Worm (Caenorhabditis elegans): ENCODE measurements around the gene fbxb-11.

fbxb-11 gene

ce11 chrII:1719153-1719552 lies 5.3 kb upstream of the fbxb-11 start, which contains the start of gene fbxb-48:
fbxb-48 (minus strand) TSS chrII:1719253.
- no peak for TF ChIP-seq mes-2 (tag; optimal IDR thresholded peaks at IDR 0.05; ENCODE audit: poor library complexity, severe bottlenecking)
- TF ChIP-seq sdz-12 (GFP tag; optimal IDR thresholded peaks at IDR 0.05), result no peak
- no peak for TF ChIP-seq daf-8 (GFP tag; IDR thresholded peaks at IDR 0.05)
- no peak for TF ChIP-seq spr-3 (GFP tag; optimal IDR thresholded peaks at IDR 0.05)
- no peak for TF ChIP-seq fos-1 (tag; optimal IDR thresholded peaks at IDR 0.05)
- no peak for TF ChIP-seq unc-62 (GFP tag; optimal IDR thresholded peaks at IDR 0.05 in 1 of 2)
- no peak for TF ChIP-seq unc-62 (tag; optimal IDR thresholded peaks at IDR 0.05)
- no peak for TF ChIP-seq madf-9 (GFP tag; conservative IDR thresholded peaks at IDR 0.05)
- TF ChIP-seq php-3 (GFP tag; IDR thresholded peaks at IDR 0.05), result no peak
- TF ChIP-seq R02D3.7 (tag; optimal IDR thresholded peaks at IDR 0.05), result no peak
- TF ChIP-seq dpl-1 (GFP tag; optimal IDR thresholded peaks at IDR 0.05), result no peak
- no peak for TF ChIP-seq ceh-28 (tag; optimal IDR thresholded peaks at IDR 0.05)
- TF ChIP-seq dve-1 (tag; optimal IDR thresholded peaks at IDR 0.05; ENCODE audit: insufficient read depth), result no peak
- TF ChIP-seq ceh-44 (GFP tag; IDR thresholded peaks at IDR 0.05), result no peak

ce11 chrII:1722394-1722793 lies 2.0 kb upstream of the fbxb-11 start, which contains the start of the genes fbxb-5 and btb-8:
fbxb-5 (minus strand) TSS chrII:1722494.
btb-8 (plus strand) TSS chrII:1722770.
- no peak for TF ChIP-seq attf-4 (tag; optimal IDR thresholded peaks at IDR 0.05)
- TF ChIP-seq gei-8 (GFP tag; optimal IDR thresholded peaks at IDR 0.05), result no peak
- no peak for TF ChIP-seq unc-39 (tag; optimal IDR thresholded peaks at IDR 0.05)
- no peak for TF ChIP-seq mep-1 (tag; optimal IDR thresholded peaks at IDR 0.05)
- TF ChIP-seq mdt-29 (GFP tag; IDR thresholded peaks at IDR 0.05), result no peak

- no peak for TF ChIP-seq dmd-9 (GFP tag; IDR thresholded peaks at IDR 0.05)
- TF ChIP-seq aha-1 (tag), result peak; percentile 60
- peak in 1 of 2 experiments; percentile 63 for TF ChIP-seq unc-62 (GFP tag; optimal IDR thresholded peaks at IDR 0.05 in 1 of 2)
- no peak for TF ChIP-seq unc-62 (tag; optimal IDR thresholded peaks at IDR 0.05)
Measured at ce11 chrII:1725735-1726134, 1.3 kb downstream of the fbxb-11 start, which contains the start of gene F45C12.17. F45C12.17 (plus strand) TSS chrII:1726111.

- no peak for TF ChIP-seq F37D6.2 (tag; optimal IDR thresholded peaks at IDR 0.05)
- TF ChIP-seq Y75B8A.6 (GFP tag; IDR thresholded peaks at IDR 0.05), result no peak
- no peak for TF ChIP-seq nhr-6 (tag; optimal IDR thresholded peaks at IDR 0.05)
- TF ChIP-seq mes-2 (tag; optimal IDR thresholded peaks at IDR 0.05; ENCODE audit: poor library complexity, severe bottlenecking), result no peak
- no peak for TF ChIP-seq daf-8 (GFP tag; IDR thresholded peaks at IDR 0.05)
- no peak for TF ChIP-seq nhr-48 (tag; optimal IDR thresholded peaks at IDR 0.05)
- no peak for TF ChIP-seq ama-1 (optimal IDR thresholded peaks at IDR 0.05)
- no peak for TF ChIP-seq madf-5 (GFP tag; IDR thresholded peaks at IDR 0.05)
- TF ChIP-seq php-3 (GFP tag; IDR thresholded peaks at IDR 0.05), result 0 out of 2 replicates have a peak, but pooled peaks have one; percentile 11
- TF ChIP-seq jun-1 (tag; optimal IDR thresholded peaks at IDR 0.05), result no peak
- TF ChIP-seq duxl-1 (tag; optimal IDR thresholded peaks at IDR 0.05; ENCODE audit: poor library complexity), result peak; percentile 4
- no peak for TF ChIP-seq lir-3 (tag; optimal IDR thresholded peaks at IDR 0.05)
- TF ChIP-seq mdt-29 (GFP tag; IDR thresholded peaks at IDR 0.05), result no peak
- TF ChIP-seq daf-16 (GFP tag; optimal IDR thresholded peaks at IDR 0.05), result no peak
- peak; percentile 58 for TF ChIP-seq daf-16 (tag; optimal IDR thresholded peaks at IDR 0.05)
- no peak for TF ChIP-seq nhr-41 (GFP tag; IDR thresholded peaks at IDR 0.05)
- TF ChIP-seq daf-12 (tag; optimal IDR thresholded peaks at IDR 0.05), result no peak
- TF ChIP-seq dmd-8 (GFP tag; IDR thresholded peaks at IDR 0.05), result no peak
- TF ChIP-seq F49E8.2 (tag; optimal IDR thresholded peaks at IDR 0.05; ENCODE audit: borderline replicate concordance), result no peak
- no peak for TF ChIP-seq Y5F2A.4 (GFP tag; optimal IDR thresholded peaks at IDR 0.05)
- no peak for TF ChIP-seq hlh-30 (tag; optimal IDR thresholded peaks at IDR 0.05; ENCODE audit: insufficient read depth)
- no peak for TF ChIP-seq daf-19 (GFP tag; conservative IDR thresholded peaks at IDR 0.05)
- TF ChIP-seq fos-1 (tag; optimal IDR thresholded peaks at IDR 0.05), result no peak
- no peak for TF ChIP-seq spr-3 (GFP tag; optimal IDR thresholded peaks at IDR 0.05)
- TF ChIP-seq spr-1 (tag; optimal IDR thresholded peaks at IDR 0.05), result no peak
- TF ChIP-seq mdl-1 (tag; optimal IDR thresholded peaks at IDR 0.05), result no peak
- TF ChIP-seq pqm-1 (tag; optimal IDR thresholded peaks at IDR 0.05), result peak; percentile 96
- TF ChIP-seq lin-39 (tag; optimal IDR thresholded peaks at IDR 0.05), result no peak
- TF ChIP-seq dmd-6 (GFP tag; IDR thresholded peaks at IDR 0.05), result peak; percentile 72
- no peak for TF ChIP-seq T26A8.4 (GFP tag; IDR thresholded peaks at IDR 0.05)
- no peak for TF ChIP-seq ZK546.5 (tag; optimal IDR thresholded peaks at IDR 0.05)
Measured at ce11 chrII:1728253-1728652, 3.8 kb downstream of the fbxb-11 start, which contains the start of gene btb-9. btb-9 (plus strand) TSS chrII:1728506.

All from whole organism, L4 larva.